Fruit fly (Drosophila melanogaster) whole organism, embryonic: ENCODE measurements around the gene CCHa1.

Source experiments
- Aef1 ChIP-seq: fragments of 200-800 bp; sonication (Bioruptor generic); IDR thresholded peaks from 3 replicates; pipeline ENCODE4 v1.3.6; 2022; ENCODE audit warnings: missing biosample characterization, missing genetic modification characterization
- Bdp1 ChIP-seq: fragments of 200-800 bp; sonication (Bioruptor generic); optimal IDR thresholded peaks from 3 replicates; lab custom pipeline; 2016; ENCODE audit warnings: missing biosample characterization, missing genetic modification characterization
- Bgb ChIP-seq: fragments of 200-800 bp; sonication (Bioruptor generic); IDR thresholded peaks from 2 replicates; pipeline ENCODE4 v1.3.6; 2022; ENCODE audit warnings: missing biosample characterization, missing genetic modification characterization; ENCODE audit not compliant: partially characterized antibody
- CG10274 ChIP-seq: fragments of 200-800 bp; sonication (Bioruptor generic); optimal IDR thresholded peaks from 3 replicates; lab custom pipeline; 2017; ENCODE audit warnings: missing biosample characterization, mild to moderate bottlenecking, missing genetic modification characterization
- CG10543 ChIP-seq: fragments of 200-800 bp; sonication (Bioruptor generic); optimal IDR thresholded peaks from 3 replicates; lab custom pipeline; 2017; ENCODE audit warnings: missing biosample characterization, mild to moderate bottlenecking, missing genetic modification characterization, moderate library complexity
- CG11723 ChIP-seq: fragments of 200-800 bp; sonication (Bioruptor generic); optimal IDR thresholded peaks from 2 replicates; lab custom pipeline; 2017; ENCODE audit warnings: missing biosample characterization, mild to moderate bottlenecking, missing genetic modification characterization
- CG12299 ChIP-seq: fragments of 200-800 bp; sonication (Bioruptor generic); optimal IDR thresholded peaks from 2 replicates; lab custom pipeline; 2018; ENCODE audit warnings: missing biosample characterization, mild to moderate bottlenecking, missing genetic modification characterization
- CG17359 ChIP-seq: fragments of 200-800 bp; sonication (Bioruptor generic); optimal IDR thresholded peaks from 3 replicates; lab custom pipeline; 2018; ENCODE audit warnings: missing biosample characterization, mild to moderate bottlenecking, missing genetic modification characterization, moderate library complexity
- CG17912 ChIP-seq: fragments of 200-800 bp; sonication (Bioruptor generic); optimal IDR thresholded peaks from 2 replicates; lab custom pipeline; 2018; ENCODE audit warnings: missing biosample characterization, mild to moderate bottlenecking, missing genetic modification characterization
- CG18262 ChIP-seq: fragments of 200-800 bp; optimal IDR thresholded peaks from 3 replicates; lab custom pipeline; 2019; ENCODE audit warnings: missing biosample characterization, mild to moderate bottlenecking, missing genetic modification characterization, moderate library complexity
- CG18599 ChIP-seq: fragments of 200-800 bp; sonication (Bioruptor generic); optimal IDR thresholded peaks from 3 replicates; lab custom pipeline; 2017; ENCODE audit warnings: missing biosample characterization, missing genetic modification characterization, mild to moderate bottlenecking, moderate library complexity, missing genetic modification reagents
- CG18764 ChIP-seq: fragments of 200-800 bp; sonication (Bioruptor generic); optimal IDR thresholded peaks from 3 replicates; lab custom pipeline; 2016; ENCODE audit warnings: missing biosample characterization, missing genetic modification characterization
- CG2202 ChIP-seq: fragments of 200-800 bp; sonication (Bioruptor generic); optimal IDR thresholded peaks from 2 replicates; lab custom pipeline; 2018; ENCODE audit warnings: missing biosample characterization, mild to moderate bottlenecking, missing genetic modification characterization
- CG30020 ChIP-seq: fragments of 200-800 bp; optimal IDR thresholded peaks from 2 replicates; lab custom pipeline; 2019; ENCODE audit warnings: missing biosample characterization, mild to moderate bottlenecking, missing genetic modification characterization, moderate library complexity
- CG30403 ChIP-seq: fragments of 200-800 bp; sonication (Bioruptor generic); optimal IDR thresholded peaks from 3 replicates; lab custom pipeline; 2016; ENCODE audit warnings: missing biosample characterization, missing genetic modification characterization
- CG30431 ChIP-seq: fragments of 200-800 bp; sonication (Bioruptor generic); optimal IDR thresholded peaks from 2 replicates; lab custom pipeline; 2017; ENCODE audit warnings: missing biosample characterization, missing genetic modification characterization
- CG4707 ChIP-seq: fragments of 200-800 bp; sonication (Bioruptor generic); optimal IDR thresholded peaks from 2 replicates; lab custom pipeline; 2018; ENCODE audit warnings: missing biosample characterization, mild to moderate bottlenecking, missing genetic modification characterization, moderate library complexity
- CG4730 ChIP-seq: fragments of 200-800 bp; sonication (Bioruptor generic); IDR thresholded peaks from 2 replicates; pipeline ENCODE4 v1.3.6; 2022; ENCODE audit warnings: missing biosample characterization, missing genetic modification characterization
- CG8281 ChIP-seq: fragments of 200-800 bp; sonication (Bioruptor generic); optimal IDR thresholded peaks from 2 replicates; lab custom pipeline; 2018; ENCODE audit warnings: missing biosample characterization, mild to moderate bottlenecking, missing genetic modification characterization, moderate library complexity
- CG9876 ChIP-seq: fragments of 200-800 bp; sonication (Bioruptor generic); optimal IDR thresholded peaks from 2 replicates; lab custom pipeline; 2016; ENCODE audit warnings: missing biosample characterization, missing genetic modification characterization
- CG9932 ChIP-seq: fragments of 200-800 bp; sonication (Bioruptor generic); IDR thresholded peaks from 2 replicates; pipeline ENCODE4 v1.3.6; 2022; ENCODE audit warnings: missing biosample characterization, missing genetic modification characterization
- CTCF ChIP-seq: fragments of 200-800 bp; sonication (Bioruptor generic); optimal IDR thresholded peaks from 2 replicates; lab custom pipeline; 2017; ENCODE audit warnings: missing biosample characterization, mild to moderate bottlenecking, missing genetic modification characterization, moderate library complexity
- CrebB ChIP-seq: fragments of 200-800 bp; sonication (Bioruptor generic); optimal IDR thresholded peaks from 3 replicates; lab custom pipeline; 2018; ENCODE audit warnings: missing biosample characterization, mild to moderate bottlenecking, missing genetic modification characterization
- D ChIP-seq, 2 experiments: fragments of 200-800 bp in 1 of 2; fragments of >200 bp in 1 of 2; sonication (Bioruptor generic) in 1 of 2; optimal IDR thresholded peaks; 2 replicates in 1 of 2; 3 replicates in 1 of 2; lab custom pipeline; 2017; ENCODE audit warnings: mild to moderate bottlenecking in 1 of 2, missing biosample characterization in 1 of 2, missing genetic modification characterization in 1 of 2, missing genetic modification reagents in 1 of 2
- D19B ChIP-seq: fragments of 200-800 bp; sonication (Bioruptor generic); optimal IDR thresholded peaks from 2 replicates; lab custom pipeline; 2017; ENCODE audit warnings: missing biosample characterization, mild to moderate bottlenecking, missing genetic modification characterization
- Fer2 ChIP-seq: fragments of 200-800 bp; sonication (Bioruptor generic); optimal IDR thresholded peaks from 2 replicates; lab custom pipeline; 2018; ENCODE audit warnings: missing biosample characterization, mild to moderate bottlenecking, missing genetic modification characterization, moderate library complexity
- Fer3 ChIP-seq: fragments of 200-800 bp; sonication (Bioruptor generic); optimal IDR thresholded peaks from 2 replicates; lab custom pipeline; 2018; ENCODE audit warnings: missing biosample characterization, mild to moderate bottlenecking, missing genetic modification characterization, moderate library complexity
- HLH54F ChIP-seq: fragments of 200-800 bp; sonication (Bioruptor generic); optimal IDR thresholded peaks from 3 replicates; lab custom pipeline; 2016; ENCODE audit warnings: missing biosample characterization, missing genetic modification characterization
- Rfx ChIP-seq: fragments of 200-800 bp; sonication (Bioruptor generic); IDR thresholded peaks from 2 replicates; pipeline ENCODE4 v1.3.6; 2022; ENCODE audit warnings: missing biosample characterization, missing genetic modification characterization
- Sin3A ChIP-seq: fragments of >200 bp; optimal IDR thresholded peaks from 2 replicates; lab custom pipeline; 2018
- ac ChIP-seq: fragments of 200-800 bp; sonication (Bioruptor generic); optimal IDR thresholded peaks from 3 replicates; lab custom pipeline; 2017; ENCODE audit warnings: missing biosample characterization, mild to moderate bottlenecking, missing genetic modification characterization
- amos ChIP-seq: fragments of 200-800 bp; sonication (Bioruptor generic); IDR thresholded peaks from 2 replicates; pipeline ENCODE4 v1.3.6; 2022; ENCODE audit warnings: missing biosample characterization, missing genetic modification characterization; ENCODE audit not compliant: partially characterized antibody
- ato ChIP-seq: fragments of 200-800 bp; sonication (Bioruptor generic); IDR thresholded peaks from 2 replicates; pipeline ENCODE4 v1.3.6; 2022; ENCODE audit warnings: missing biosample characterization, missing genetic modification characterization; ENCODE audit not compliant: partially characterized antibody
- bcd ChIP-seq: fragments of 200-800 bp; sonication (Bioruptor generic); optimal IDR thresholded peaks from 2 replicates; lab custom pipeline; 2017; ENCODE audit warnings: missing biosample characterization, mild to moderate bottlenecking, missing genetic modification characterization
- dmrt11E ChIP-seq: fragments of 200-800 bp; sonication (Bioruptor generic); optimal IDR thresholded peaks from 3 replicates; lab custom pipeline; 2018; ENCODE audit warnings: missing biosample characterization, mild to moderate bottlenecking, missing genetic modification characterization, moderate library complexity
- dmrt99B ChIP-seq: fragments of 200-800 bp; sonication (Bioruptor generic); optimal IDR thresholded peaks from 2 replicates; lab custom pipeline; 2018; ENCODE audit warnings: missing biosample characterization, mild to moderate bottlenecking, missing genetic modification characterization, moderate library complexity
- emc ChIP-seq: fragments of 200-800 bp; sonication (Bioruptor generic); optimal IDR thresholded peaks from 2 replicates; lab custom pipeline; 2016; ENCODE audit warnings: missing biosample characterization, missing genetic modification characterization
- ewg ChIP-seq: fragments of 200-800 bp; sonication (Bioruptor generic); optimal IDR thresholded peaks from 3 replicates; lab custom pipeline; 2017; ENCODE audit warnings: mild to moderate bottlenecking, missing biosample characterization, missing genetic modification reagents, missing genetic modification characterization
- eyg ChIP-seq: fragments of 200-800 bp; sonication (Bioruptor generic); optimal IDR thresholded peaks from 3 replicates; lab custom pipeline; 2016; ENCODE audit warnings: missing biosample characterization, missing genetic modification characterization
- gce ChIP-seq: fragments of 200-800 bp; sonication (Bioruptor generic); IDR thresholded peaks from 3 replicates; pipeline ENCODE4 v1.3.6; 2022; ENCODE audit warnings: missing biosample characterization, missing genetic modification characterization
- ind ChIP-seq: fragments of 200-800 bp; sonication (Bioruptor generic); optimal IDR thresholded peaks from 3 replicates; lab custom pipeline; 2016; ENCODE audit warnings: missing biosample characterization, missing genetic modification characterization
- lab ChIP-seq: fragments of 200-800 bp; sonication (Bioruptor generic); optimal IDR thresholded peaks from 3 replicates; lab custom pipeline; 2017; ENCODE audit warnings: missing biosample characterization, missing genetic modification characterization, mild to moderate bottlenecking, moderate library complexity, missing genetic modification reagents
- lbe ChIP-seq: fragments of 200-800 bp; sonication (Bioruptor generic); optimal IDR thresholded peaks from 2 replicates; lab custom pipeline; 2016; ENCODE audit warnings: missing biosample characterization, mild to moderate bottlenecking, missing genetic modification characterization
- luna ChIP-seq: fragments of 200-800 bp; sonication (Bioruptor generic); optimal IDR thresholded peaks from 2 replicates; lab custom pipeline; 2016; ENCODE audit warnings: missing biosample characterization, missing genetic modification characterization
- pnt ChIP-seq: fragments of 200-800 bp; sonication (Bioruptor generic); optimal IDR thresholded peaks from 3 replicates; lab custom pipeline; 2016; ENCODE audit warnings: missing biosample characterization, missing genetic modification characterization
- psq ChIP-seq: fragments of 200-800 bp; sonication (Bioruptor generic); optimal IDR thresholded peaks from 2 replicates; lab custom pipeline; 2017; ENCODE audit warnings: missing biosample characterization, missing genetic modification characterization
- sens ChIP-seq: fragments of 200-800 bp; sonication (Bioruptor generic); peaks from one replicate; lab custom pipeline; 2016; ENCODE audit warnings: missing biosample characterization, missing genetic modification characterization
- sima ChIP-seq: fragments of 200-800 bp; sonication (Bioruptor generic); optimal IDR thresholded peaks from 2 replicates; lab custom pipeline; 2016; ENCODE audit warnings: missing biosample characterization, missing genetic modification characterization
- slbo ChIP-seq: fragments of 200-800 bp; sonication (Bioruptor generic); IDR thresholded peaks from 2 replicates; pipeline ENCODE4 v1.3.6; 2022; ENCODE audit warnings: missing biosample characterization, missing genetic modification characterization
- unc-4 ChIP-seq: fragments of 200-800 bp; sonication (Bioruptor generic); IDR thresholded peaks from 2 replicates; pipeline ENCODE4 v1.3.6; 2022; ENCODE audit warnings: missing biosample characterization, missing genetic modification characterization; ENCODE audit not compliant: partially characterized antibody

Gene CCHa1

DNA sequence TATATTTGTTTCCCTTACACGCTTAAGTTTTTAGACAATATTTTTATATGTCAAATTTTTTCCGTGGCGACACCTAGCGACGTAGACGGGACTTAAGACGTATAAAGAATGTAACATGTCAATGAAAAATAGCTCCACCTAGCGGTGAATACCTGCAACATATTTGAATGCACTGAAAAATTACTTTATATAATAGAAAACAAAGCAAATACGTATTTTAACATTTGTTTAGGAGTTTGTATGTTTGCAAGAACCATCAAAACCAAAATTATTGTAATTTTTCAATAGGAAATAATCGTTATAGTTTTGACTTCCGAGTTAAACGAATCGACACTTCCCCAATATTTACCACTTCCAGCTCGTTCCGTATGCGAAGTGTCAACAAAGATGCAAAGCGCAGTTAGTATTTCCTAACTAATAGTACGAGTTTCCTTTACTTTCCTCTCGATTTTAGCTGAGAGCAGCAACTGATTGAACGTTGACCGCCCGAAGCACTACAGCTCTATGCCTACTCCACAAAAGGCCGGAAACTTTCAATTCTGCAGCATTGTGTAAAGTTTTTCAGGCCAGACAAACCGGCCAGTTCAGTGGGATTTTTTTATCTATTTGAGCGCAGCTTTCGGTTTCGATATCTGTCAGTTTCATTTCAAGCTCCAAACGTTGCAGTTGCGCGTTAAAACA lies 7.6 kb downstream of the CCHa1 start, which contains the start of gene Npc2b (continued):
- TF ChIP-seq ewg (GFP tag; lab: Kevin White, UChicago) (peak; percentile 12), D (optimal IDR thresholded peaks at IDR 0.05; lab: Kevin White, UChicago) (no peak), D (GFP tag; optimal IDR thresholded peaks at IDR 0.05; lab: Kevin White, UChicago) (peak; percentile 26), ac (GFP tag; lab: Kevin White, UChicago) (no peak), CG17359 (peak; percentile 70), sens (GFP tag; lab: Kevin White, UChicago) (peak; percentile 92), lab (GFP tag; lab: Kevin White, UChicago) (peak; percentile 68), CG30020 (no peak), CG11723 (GFP tag; lab: Kevin White, UChicago) (no peak), gce (no peak), Aef1 (GFP tag; lab: Robert Waterston, UW) (peak; percentile 56; the same call in 2 of the 3 replicates), Sin3A (lab: Kevin White, UChicago) (no peak), Fer3 (tag; lab: Kevin White, UChicago) (peak; percentile 55), CG10543 (GFP tag; lab: Kevin White, UChicago) (peak; percentile 17), CG30403 (GFP tag; lab: Kevin White, UChicago) (peak; percentile 75), CG18764 (GFP tag; lab: Kevin White, UChicago) (peak; percentile 17), sima (GFP tag; lab: Kevin White, UChicago) (no peak), psq (GFP tag; lab: Kevin White, UChicago) (peak; percentile 18), HLH54F (peak; percentile 58), ind (GFP tag; lab: Kevin White, UChicago) (no peak), Bgb (GFP tag; lab: Robert Waterston, UW) (peak; percentile 81), eyg (GFP tag; lab: Kevin White, UChicago) (peak; percentile 3), CG4707 (GFP tag; lab: Kevin White, UChicago) (no peak), CG18262 (tag; lab: Kevin White, UChicago) (peak; percentile 33), ato (GFP tag; lab: Robert Waterston, UW) (no peak), lbe (GFP tag; lab: Kevin White, UChicago) (no peak), CTCF (peak; percentile 99), amos (GFP tag; lab: Robert Waterston, UW) (peak; percentile 80), Fer2 (tag; lab: Kevin White, UChicago) (no peak), CG9876 (GFP tag; lab: Kevin White, UChicago) (peak; percentile 56), emc (GFP tag; lab: Kevin White, UChicago) (no peak), CG30431 (GFP tag; lab: Kevin White, UChicago) (no peak), Rfx (GFP tag; lab: Robert Waterston, UW) (peak; percentile 80), bcd (GFP tag; lab: Kevin White, UChicago) (peak; percentile 31), unc-4 (GFP tag; lab: Robert Waterston, UW) (no peak), CG9932 (GFP tag; lab: Robert Waterston, UW) (peak; percentile 79), CG12299 (tag; lab: Kevin White, UChicago) (no peak), CG2202 (tag; lab: Kevin White, UChicago) (no peak), slbo (GFP tag; lab: Robert Waterston, UW) (peak; percentile 81), luna (GFP tag; lab: Kevin White, UChicago) (no peak), Bdp1 (peak; percentile 47), CrebB (tag; lab: Kevin White, UChicago) (no peak), CG17912 (GFP tag; lab: Kevin White, UChicago) (no peak), D19B (GFP tag; lab: Kevin White, UChicago) (no peak), CG18599 (GFP tag; lab: Kevin White, UChicago) (peak; percentile 34), CG8281 (tag; lab: Kevin White, UChicago) (no peak), pnt (GFP tag; lab: Kevin White, UChicago) (peak; percentile 34), dmrt99B (tag; lab: Kevin White, UChicago) (peak; percentile 58), dmrt11E (tag; lab: Kevin White, UChicago) (peak; percentile 49), CG10274 (GFP tag; lab: Kevin White, UChicago) (no peak), CG4730 (GFP tag; lab: Robert Waterston, UW) (peak; percentile 5; the same call in 1 of the 2 replicates)
